Worm (Caenorhabditis elegans): ENCODE measurements around the gene btb-5.

Gene btb-5

DNA sequence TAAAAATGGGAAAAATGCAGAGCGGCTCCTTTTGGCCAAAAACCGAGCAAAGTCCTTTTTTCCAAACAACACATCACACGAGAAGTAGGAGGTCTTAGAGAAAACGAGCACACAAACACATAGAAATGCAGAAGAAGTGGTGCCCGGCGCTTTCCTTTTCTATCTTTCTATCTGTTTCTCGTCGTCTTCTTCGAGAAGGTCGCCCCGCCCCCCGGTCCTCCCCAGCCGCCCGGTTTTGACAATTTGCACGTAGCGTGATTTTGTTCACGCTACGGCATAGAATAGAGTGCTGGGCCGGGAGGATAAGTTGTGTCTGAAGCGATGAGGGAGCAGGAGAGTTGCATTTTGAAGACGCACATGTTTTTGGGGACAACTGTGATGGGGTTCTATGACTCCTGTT, 6.1 kb upstream of the btb-5 start (continued):
- TF ChIP-seq ceh-31 (tag; optimal IDR thresholded peaks at IDR 0.05) = peak; percentile 44
- no peak for TF ChIP-seq sox-4 (tag; optimal IDR thresholded peaks at IDR 0.05)
- TF ChIP-seq ttx-3 (tag; optimal IDR thresholded peaks at IDR 0.05) = no peak
- no peak for TF ChIP-seq fkh-6 (tag; optimal IDR thresholded peaks at IDR 0.05)
- TF ChIP-seq rnt-1 (tag; optimal IDR thresholded peaks at IDR 0.05) = no peak
- no peak for TF ChIP-seq fkh-10 (GFP tag; optimal IDR thresholded peaks at IDR 0.05)

DNA sequence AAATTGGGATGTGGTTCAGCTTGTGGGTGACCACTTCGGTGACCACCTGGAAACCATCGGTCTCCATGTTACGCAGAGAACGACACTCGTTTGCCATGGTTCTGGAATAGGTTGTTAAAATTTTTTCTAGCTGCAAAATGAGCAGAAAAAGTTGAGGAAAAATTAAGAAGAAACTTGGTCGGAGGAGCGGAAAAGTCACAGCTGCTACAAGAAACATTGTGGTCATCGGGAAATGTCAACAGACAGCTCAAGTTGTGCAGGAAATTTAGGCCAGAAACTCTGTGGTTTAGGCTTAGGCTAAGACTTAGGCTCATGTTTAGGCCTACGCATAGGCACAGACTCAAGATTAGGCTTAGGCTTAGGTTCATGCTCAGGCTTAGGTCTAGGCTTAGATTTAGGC, 5.2 kb upstream of the btb-5 start, which contains the start of gene pck-1:
Gene pck-1, minus strand, starts transcription at position 101 of the 400 bp plus-strand sequence.
- no peak for TF ChIP-seq lin-11 (tag; optimal IDR thresholded peaks at IDR 0.05)

DNA sequence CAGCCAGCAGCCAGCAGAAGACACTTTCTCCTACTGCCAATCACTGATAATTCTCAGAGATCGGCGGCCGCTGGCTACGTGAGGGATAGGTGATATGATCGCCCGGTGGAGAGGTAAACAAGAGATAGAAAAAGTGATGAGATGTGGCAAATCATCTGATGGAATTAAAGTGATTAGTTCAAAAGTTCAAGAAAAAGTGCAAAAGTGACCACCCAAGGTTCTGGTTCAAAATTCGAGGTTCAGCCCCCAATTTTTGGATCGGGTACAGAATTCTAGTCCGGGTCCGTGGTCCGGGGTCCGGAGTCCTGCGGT, 4.6 kb upstream of the btb-5 start:
- TF ChIP-seq ceh-45 (GFP tag; IDR thresholded peaks at IDR 0.05) (no peak), ceh-18 (tag; optimal IDR thresholded peaks at IDR 0.05) (peak; percentile 8)

DNA sequence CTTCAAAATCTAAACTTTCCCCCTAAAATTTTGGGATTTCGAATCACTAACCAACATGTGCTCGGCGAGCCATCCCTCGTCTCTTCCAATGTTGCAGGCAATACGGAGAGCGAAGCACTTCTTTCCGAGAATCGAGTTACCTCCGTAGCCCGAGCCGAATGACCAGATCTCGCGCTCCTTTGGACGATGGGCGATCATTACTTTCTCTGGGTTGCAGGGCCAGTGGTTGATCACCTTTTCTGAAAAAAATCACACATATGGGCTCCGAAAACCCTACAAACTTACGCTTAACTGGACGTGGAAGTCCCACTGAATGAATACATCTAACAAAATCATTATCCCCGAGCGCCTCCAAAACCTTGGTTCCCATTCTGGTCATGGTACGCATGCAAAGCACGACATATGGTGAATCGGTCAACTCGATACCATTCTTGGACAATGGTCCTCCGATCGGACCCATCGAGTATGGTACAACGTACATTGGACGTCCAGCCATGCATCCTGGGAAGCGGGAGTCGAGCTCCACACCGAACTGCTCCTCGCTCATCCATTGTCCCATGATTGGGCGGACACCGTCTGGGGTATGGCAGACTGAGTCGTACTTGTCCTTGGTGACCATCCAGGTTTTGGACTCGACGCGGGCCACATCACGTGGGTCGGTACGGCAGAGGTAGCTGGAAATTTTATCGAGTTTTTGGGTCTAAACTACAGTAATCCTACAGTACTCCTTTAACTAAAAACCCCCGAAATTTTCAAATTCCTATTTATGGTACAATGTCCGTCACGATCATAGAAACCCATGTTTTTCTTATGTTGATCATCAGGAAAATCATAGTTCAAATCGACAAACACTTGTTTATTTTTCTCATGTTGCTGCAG, 4.0 kb upstream of the btb-5 start:
- peak; percentile 9 for TF ChIP-seq mec-3 (tag; optimal IDR thresholded peaks at IDR 0.05; ENCODE audit: borderline replicate concordance)
- TF ChIP-seq eyg-1 (tag; optimal IDR thresholded peaks at IDR 0.05) = no peak
- no peak for TF ChIP-seq pros-1 (tag; optimal IDR thresholded peaks at IDR 0.05)

DNA sequence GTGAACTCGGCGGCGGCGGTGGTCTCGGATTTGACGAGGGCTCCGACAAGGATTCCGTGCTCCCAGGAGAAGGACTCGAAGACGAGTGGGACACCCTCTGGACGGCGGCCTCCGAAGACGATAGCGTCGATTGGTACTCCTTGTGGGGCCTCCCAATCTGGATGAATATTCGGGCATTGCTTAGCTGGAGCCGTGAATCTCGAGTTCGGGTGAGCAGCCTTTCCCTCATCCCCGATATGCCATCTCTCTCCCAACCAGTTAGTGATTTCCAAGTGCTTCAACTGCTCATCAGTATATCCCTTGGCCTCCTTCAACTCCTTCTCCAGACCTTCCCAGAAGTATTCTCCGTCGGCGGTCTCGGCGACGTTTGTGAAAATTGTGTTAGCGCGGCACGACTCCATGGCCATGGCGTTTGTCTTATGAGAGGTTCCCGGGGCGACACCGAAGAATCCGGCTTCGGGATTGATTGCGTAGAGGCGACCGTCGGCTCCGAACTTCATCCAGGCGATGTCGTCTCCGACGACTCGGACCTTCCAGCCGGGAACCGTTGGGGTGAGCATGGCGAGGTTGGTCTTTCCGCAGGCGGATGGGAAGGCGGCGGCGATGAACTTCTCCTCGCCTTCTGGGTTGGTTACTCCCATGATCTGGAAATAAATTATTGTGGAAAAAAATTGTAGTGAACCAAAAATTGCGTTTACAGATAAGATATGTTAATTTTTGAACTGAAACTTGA, 2.8 kb upstream of the btb-5 start:
- TF ChIP-seq hlh-6 (tag; optimal IDR thresholded peaks at IDR 0.05) = no peak
- no peak for TF ChIP-seq tbx-7 (tag; optimal IDR thresholded peaks at IDR 0.05)
- peak; percentile 4 for TF ChIP-seq sdc-2 (tag; optimal IDR thresholded peaks at IDR 0.05)

DNA sequence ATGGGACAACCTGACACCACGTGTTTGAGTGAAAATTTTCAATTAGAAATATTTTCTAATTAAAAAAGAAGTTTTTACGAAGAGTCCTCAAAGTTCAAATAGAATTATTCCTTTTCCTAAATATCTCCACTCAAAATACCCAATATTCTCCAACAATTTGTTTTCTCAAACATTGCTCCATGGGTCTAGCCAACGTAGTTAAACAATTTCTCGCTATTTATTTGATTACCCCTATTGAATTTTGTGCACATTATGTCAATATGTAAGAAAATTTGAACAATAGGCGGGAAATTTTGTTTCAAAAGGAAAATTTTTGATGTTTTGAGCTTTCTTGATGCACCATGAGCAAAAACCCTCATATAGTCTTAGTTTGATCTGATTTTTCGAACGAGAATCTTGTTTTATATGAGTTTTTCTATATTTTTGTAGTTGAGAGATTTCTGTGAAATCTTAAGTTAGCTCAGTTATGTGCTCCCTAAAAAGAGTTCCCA, 1.5 kb upstream of the btb-5 start:
- no peak for TF ChIP-seq nhr-232 (tag; optimal IDR thresholded peaks at IDR 0.05)
- TF ChIP-seq unc-42 (tag; optimal IDR thresholded peaks at IDR 0.05) = peak; percentile 46
- no peak for TF ChIP-seq pros-1 (tag; optimal IDR thresholded peaks at IDR 0.05)
- TF ChIP-seq ttx-3 (tag; optimal IDR thresholded peaks at IDR 0.05) = no peak
- no peak for TF ChIP-seq elt-2 (tag; optimal IDR thresholded peaks at IDR 0.05)

DNA sequence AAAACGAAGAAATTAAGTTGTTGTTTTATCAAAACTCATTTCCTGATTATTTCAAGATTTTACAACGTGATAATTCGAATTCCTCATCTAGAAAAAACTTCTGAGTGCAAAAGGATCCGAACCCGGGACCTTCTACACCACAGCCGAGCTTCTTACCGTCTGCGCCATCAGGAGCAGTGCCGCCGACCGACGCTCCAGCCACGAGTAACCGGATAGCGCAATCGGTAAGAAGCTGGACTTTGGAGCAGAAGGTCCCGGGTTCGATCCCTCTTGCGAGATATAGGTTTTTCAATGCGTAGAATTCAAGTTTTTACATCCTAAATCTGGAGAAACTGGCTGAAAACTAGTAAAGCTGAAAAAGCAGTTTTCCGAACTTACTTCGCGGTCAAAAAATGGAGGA, 7.2 kb downstream of the btb-5 start:
- TF ChIP-seq hlh-13 (GFP tag; optimal IDR thresholded peaks at IDR 0.05) (no peak), eyg-1 (tag; optimal IDR thresholded peaks at IDR 0.05) (no peak), nfya-1 (tag; optimal IDR thresholded peaks at IDR 0.05) (no peak), ceh-18 (tag; optimal IDR thresholded peaks at IDR 0.05) (no peak), rnt-1 (tag; optimal IDR thresholded peaks at IDR 0.05) (no peak)

DNA sequence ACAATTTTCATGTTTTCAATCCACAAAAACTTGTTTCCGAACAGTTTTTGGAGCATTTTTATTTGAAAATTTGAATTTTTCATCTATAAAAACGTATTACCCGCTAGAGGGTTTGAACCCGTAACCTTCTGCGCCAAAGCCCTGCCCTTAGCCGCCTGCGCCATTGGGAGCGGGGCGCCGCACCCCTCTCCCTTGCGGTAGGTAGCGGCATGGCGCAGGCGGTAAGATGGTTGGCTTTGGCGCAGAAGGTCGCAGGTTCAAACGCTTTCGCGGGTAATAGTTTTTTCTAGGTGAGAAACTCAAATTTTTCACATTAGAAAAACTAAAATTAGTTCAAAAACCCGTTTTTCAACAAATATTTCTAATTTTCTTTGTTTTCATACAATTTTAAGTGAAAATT, 9.3 kb downstream of the btb-5 start:
- TF ChIP-seq ceh-31 (tag; optimal IDR thresholded peaks at IDR 0.05) = no peak

DNA sequence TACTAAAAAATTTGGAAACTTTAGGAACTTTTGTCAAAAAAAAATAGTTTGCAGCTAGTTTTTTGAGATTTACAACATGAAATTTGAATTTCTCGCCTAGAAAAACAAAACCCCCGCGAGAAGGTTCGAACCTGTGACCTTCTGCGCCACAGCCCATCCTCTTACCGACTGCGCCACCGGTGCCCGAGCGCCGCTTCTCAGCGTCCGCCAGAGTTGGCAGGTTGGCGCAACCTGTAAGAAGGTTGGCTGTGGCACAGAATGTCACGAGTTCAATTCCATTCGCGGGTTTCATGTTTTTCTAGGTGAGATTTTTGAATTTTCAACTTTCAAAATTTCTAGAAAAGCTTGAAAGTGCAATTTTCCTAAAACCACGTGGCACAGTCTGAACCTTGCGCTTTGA, 10.5 kb downstream of the btb-5 start:
- TF ChIP-seq pqm-1 (tag; optimal IDR thresholded peaks at IDR 0.05) = no peak
- TF ChIP-seq ceh-30 (tag; optimal IDR thresholded peaks at IDR 0.05) = no peak
- no peak for TF ChIP-seq unc-3 (GFP tag; conservative IDR thresholded peaks at IDR 0.05)
- TF ChIP-seq unc-3 (tag; optimal IDR thresholded peaks at IDR 0.05) = no peak
- TF ChIP-seq ztf-16 (tag; optimal IDR thresholded peaks at IDR 0.05) = no peak
- no peak for TF ChIP-seq unc-55 (GFP tag; optimal IDR thresholded peaks at IDR 0.05)
- TF ChIP-seq pag-3 (tag; optimal IDR thresholded peaks at IDR 0.05; ENCODE audit: borderline replicate concordance) = no peak
- no peak for TF ChIP-seq tbx-7 (tag; optimal IDR thresholded peaks at IDR 0.05)
